Fruit fly (Drosophila melanogaster) whole organism, embryonic: ENCODE data around the gene prd1.

ENCODE experiments used
- Ada2b ChIP-seq: fragments of 200-800 bp; sonication (Bioruptor generic); IDR thresholded peaks from 2 replicates; pipeline ENCODE4 v1.3.6; 2022; ENCODE audit warnings: missing biosample characterization, missing genetic modification characterization
- CG10462 ChIP-seq: fragments of 200-800 bp; sonication (Bioruptor generic); optimal IDR thresholded peaks from 2 replicates; lab custom pipeline; 2016; ENCODE audit warnings: missing biosample characterization, missing genetic modification characterization
- CG11695 ChIP-seq: fragments of 200-800 bp; sonication (Bioruptor generic); IDR thresholded peaks from 3 replicates; pipeline ENCODE4 v1.3.6; 2022; ENCODE audit warnings: missing biosample characterization, missing genetic modification characterization
- CG12391 ChIP-seq: fragments of 200-800 bp; sonication (Bioruptor generic); optimal IDR thresholded peaks from 3 replicates; lab custom pipeline; 2018; ENCODE audit warnings: missing biosample characterization, mild to moderate bottlenecking, missing genetic modification characterization, moderate library complexity
- CG13624 ChIP-seq: fragments of 200-800 bp; sonication (Bioruptor generic); optimal IDR thresholded peaks from 2 replicates; lab custom pipeline; 2016; ENCODE audit warnings: missing biosample characterization, missing genetic modification characterization
- CG15601 ChIP-seq: fragments of 200-800 bp; sonication (Bioruptor generic); optimal IDR thresholded peaks from 3 replicates; lab custom pipeline; 2019; ENCODE audit warnings: missing biosample characterization, mild to moderate bottlenecking, missing genetic modification characterization, moderate library complexity
- CG16815 ChIP-seq: fragments of 200-800 bp; sonication (Bioruptor generic); optimal IDR thresholded peaks from 3 replicates; lab custom pipeline; 2017; ENCODE audit warnings: missing biosample characterization, mild to moderate bottlenecking, missing genetic modification characterization
- CG17612 ChIP-seq: fragments of 200-800 bp; sonication (Bioruptor generic); IDR thresholded peaks from 2 replicates; pipeline ENCODE4 v1.3.6; 2022; ENCODE audit warnings: missing biosample characterization, missing genetic modification characterization
- CG18011 ChIP-seq: fragments of 200-800 bp; sonication (Bioruptor generic); optimal IDR thresholded peaks from 2 replicates; lab custom pipeline; 2017; ENCODE audit warnings: missing biosample characterization, missing genetic modification characterization, mild to moderate bottlenecking, moderate library complexity, missing genotype
- CG2120 ChIP-seq: fragments of 200-800 bp; sonication (Bioruptor generic); optimal IDR thresholded peaks from 3 replicates; lab custom pipeline; 2016; ENCODE audit warnings: missing biosample characterization, missing genetic modification characterization
- CG2129 ChIP-seq: fragments of 200-800 bp; sonication (Bioruptor generic); IDR thresholded peaks from 2 replicates; pipeline ENCODE4 v1.3.6; 2022; ENCODE audit warnings: missing biosample characterization, missing genetic modification characterization; ENCODE audit not compliant: partially characterized antibody
- CG32772 ChIP-seq: fragments of 200-800 bp; sonication (Bioruptor generic); IDR thresholded peaks from 2 replicates; pipeline ENCODE4 v1.3.6; 2022; ENCODE audit warnings: missing biosample characterization, missing genetic modification characterization
- CG34422 ChIP-seq: fragments of 200-800 bp; sonication (Bioruptor generic); IDR thresholded peaks from 3 replicates; pipeline ENCODE4 v1.3.6; 2022; ENCODE audit warnings: missing biosample characterization, missing genetic modification characterization
- CG4360 ChIP-seq: fragments of 200-800 bp; sonication (Bioruptor generic); IDR thresholded peaks from 2 replicates; pipeline ENCODE4 v1.3.6; 2022; ENCODE audit warnings: missing biosample characterization, missing genetic modification characterization
- CG6791 ChIP-seq: fragments of 200-800 bp; sonication (Bioruptor generic); IDR thresholded peaks from 3 replicates; pipeline ENCODE4 v1.3.6; 2022; ENCODE audit warnings: missing biosample characterization, missing genetic modification characterization; ENCODE audit not compliant: partially characterized antibody
- CG8478 ChIP-seq: fragments of >200 bp; optimal IDR thresholded peaks from 2 replicates; lab custom pipeline; 2018
- CG8765 ChIP-seq: fragments of 200-800 bp; sonication (Bioruptor generic); IDR thresholded peaks from 2 replicates; pipeline ENCODE4 v1.3.6; 2022; ENCODE audit warnings: missing biosample characterization, missing genetic modification characterization
- CTCF ChIP-seq: fragments of 200-800 bp; sonication (Bioruptor generic); optimal IDR thresholded peaks from 2 replicates; lab custom pipeline; 2017; ENCODE audit warnings: missing biosample characterization, mild to moderate bottlenecking, missing genetic modification characterization, moderate library complexity
- CoRest ChIP-seq: fragments of 200-800 bp; sonication (Bioruptor generic); optimal IDR thresholded peaks from 3 replicates; lab custom pipeline; 2018; ENCODE audit warnings: missing biosample characterization, mild to moderate bottlenecking, missing genetic modification characterization, moderate library complexity
- Fer2 ChIP-seq: fragments of 200-800 bp; sonication (Bioruptor generic); optimal IDR thresholded peaks from 2 replicates; lab custom pipeline; 2018; ENCODE audit warnings: missing biosample characterization, mild to moderate bottlenecking, missing genetic modification characterization, moderate library complexity
- H2.0 ChIP-seq: fragments of 200-800 bp; sonication (Bioruptor generic); IDR thresholded peaks from 2 replicates; pipeline ENCODE4 v1.3.6; 2022; ENCODE audit warnings: missing biosample characterization, missing genetic modification characterization
- HLH3B ChIP-seq: fragments of 200-800 bp; sonication (Bioruptor generic); IDR thresholded peaks from 2 replicates; pipeline ENCODE4 v1.3.6; 2022; ENCODE audit warnings: missing biosample characterization, missing genetic modification characterization
- Jarid2 ChIP-seq: fragments of 200-800 bp; sonication (Bioruptor generic); optimal IDR thresholded peaks from 3 replicates; lab custom pipeline; 2017; ENCODE audit warnings: mild to moderate bottlenecking, missing biosample characterization, missing genetic modification reagents, missing genetic modification characterization
- Kr ChIP-seq: fragments of 200-800 bp; sonication (Bioruptor generic); optimal IDR thresholded peaks from 2 replicates; lab custom pipeline; 2017; ENCODE audit warnings: missing biosample characterization, mild to moderate bottlenecking, missing genetic modification characterization
- Lim3 ChIP-seq: fragments of 200-800 bp; sonication (Bioruptor generic); IDR thresholded peaks from 2 replicates; pipeline ENCODE4 v1.3.6; 2022; ENCODE audit warnings: missing biosample characterization, missing genetic modification characterization
- Nf-YB ChIP-seq: fragments of 200-800 bp; sonication (Bioruptor generic); optimal IDR thresholded peaks from 3 replicates; lab custom pipeline; 2019; ENCODE audit warnings: missing biosample characterization, mild to moderate bottlenecking, missing genetic modification characterization, moderate library complexity
- Ptx1 ChIP-seq: fragments of 200-800 bp; sonication (Bioruptor generic); IDR thresholded peaks from 2 replicates; pipeline ENCODE4 v1.3.6; 2022; ENCODE audit warnings: missing biosample characterization, missing genetic modification characterization
- Rx ChIP-seq: fragments of 200-800 bp; sonication (Bioruptor generic); IDR thresholded peaks from 2 replicates; pipeline ENCODE4 v1.3.6; 2022; ENCODE audit warnings: missing biosample characterization, missing genetic modification characterization
- Six4 ChIP-seq: fragments of 200-800 bp; sonication (Bioruptor generic); optimal IDR thresholded peaks from 2 replicates; lab custom pipeline; 2016; ENCODE audit warnings: missing biosample characterization, missing genetic modification characterization
- abd-A ChIP-seq: fragments of 200-800 bp; sonication (Bioruptor generic); optimal IDR thresholded peaks from 3 replicates; lab custom pipeline; 2019; ENCODE audit warnings: missing biosample characterization, mild to moderate bottlenecking, missing genetic modification characterization, moderate library complexity
- ap ChIP-seq: fragments of 200-800 bp; sonication (Bioruptor generic); IDR thresholded peaks from 2 replicates; pipeline ENCODE4 v1.3.6; 2022; ENCODE audit warnings: missing biosample characterization, missing genetic modification characterization
- cad ChIP-seq: fragments of >200 bp; optimal IDR thresholded peaks from 2 replicates; lab custom pipeline; 2017; ENCODE audit warnings: missing biosample characterization, missing genetic modification characterization
- cg ChIP-seq: fragments of 200-800 bp; sonication (Bioruptor generic); optimal IDR thresholded peaks from 3 replicates; lab custom pipeline; 2019; ENCODE audit warnings: missing biosample characterization, mild to moderate bottlenecking, missing genetic modification characterization, moderate library complexity
- chn ChIP-seq: fragments of 200-800 bp; sonication (Bioruptor generic); optimal IDR thresholded peaks from 2 replicates; lab custom pipeline; 2016; ENCODE audit warnings: missing biosample characterization, missing genetic modification characterization
- disco-r ChIP-seq: fragments of 200-800 bp; sonication (Bioruptor generic); optimal IDR thresholded peaks from 2 replicates; lab custom pipeline; 2016; ENCODE audit warnings: missing biosample characterization, missing genetic modification characterization
- dm ChIP-seq: fragments of 200-800 bp; sonication (Bioruptor generic); optimal IDR thresholded peaks from 3 replicates; lab custom pipeline; 2016; ENCODE audit warnings: missing biosample characterization, missing genetic modification characterization
- dmrt11E ChIP-seq: fragments of 200-800 bp; sonication (Bioruptor generic); optimal IDR thresholded peaks from 3 replicates; lab custom pipeline; 2018; ENCODE audit warnings: missing biosample characterization, mild to moderate bottlenecking, missing genetic modification characterization, moderate library complexity
- ewg ChIP-seq: fragments of 200-800 bp; sonication (Bioruptor generic); optimal IDR thresholded peaks from 3 replicates; lab custom pipeline; 2017; ENCODE audit warnings: mild to moderate bottlenecking, missing biosample characterization, missing genetic modification reagents, missing genetic modification characterization
- fd102C ChIP-seq: fragments of 200-800 bp; sonication (Bioruptor generic); optimal IDR thresholded peaks from 2 replicates; lab custom pipeline; 2018; ENCODE audit warnings: missing biosample characterization, mild to moderate bottlenecking, missing genetic modification characterization, moderate library complexity
- fd3F ChIP-seq: fragments of 200-800 bp; sonication (Bioruptor generic); optimal IDR thresholded peaks from 2 replicates; lab custom pipeline; 2018; ENCODE audit warnings: missing biosample characterization, mild to moderate bottlenecking, missing genetic modification characterization, moderate library complexity
- hkb ChIP-seq, 2 experiments: fragments of 200-800 bp in 1 of 2; fragments of >200 bp in 1 of 2; sonication (Bioruptor generic) in 1 of 2; IDR thresholded peaks in 1 of 2; optimal IDR thresholded peaks in 1 of 2; 2 replicates each; pipeline versions ENCODE4 v1.3.6 to Lab custom; 2017 to 2022; ENCODE audit warnings: missing biosample characterization in 1 of 2, missing genetic modification characterization in 1 of 2
- hth ChIP-seq: fragments of >200 bp; optimal IDR thresholded peaks from 2 replicates; lab custom pipeline; 2017; ENCODE audit warnings: inconsistent platforms
- lmd ChIP-seq: fragments of 200-800 bp; sonication (Bioruptor generic); IDR thresholded peaks from 2 replicates; pipeline ENCODE4 v1.3.6; 2022; ENCODE audit warnings: missing biosample characterization, missing genetic modification characterization
- nom ChIP-seq: fragments of 200-800 bp; sonication (Bioruptor generic); optimal IDR thresholded peaks from 2 replicates; lab custom pipeline; 2017; ENCODE audit warnings: missing biosample characterization, missing genetic modification characterization, mild to moderate bottlenecking, moderate library complexity, missing genetic modification reagents
- onecut ChIP-seq: fragments of 200-800 bp; sonication (Bioruptor generic); IDR thresholded peaks from 2 replicates; pipeline ENCODE4 v1.3.6; 2022; ENCODE audit warnings: missing biosample characterization, missing genetic modification characterization
- seq ChIP-seq: fragments of 200-800 bp; sonication (Bioruptor generic); IDR thresholded peaks from 2 replicates; pipeline ENCODE4 v1.3.6; 2022; ENCODE audit warnings: missing biosample characterization, missing genetic modification characterization
- sisA ChIP-seq: fragments of 200-800 bp; sonication (Bioruptor generic); IDR thresholded peaks from 2 replicates; pipeline ENCODE4 v1.3.6; 2022; ENCODE audit warnings: missing biosample characterization, missing genetic modification characterization
- tna ChIP-seq: fragments of 200-800 bp; sonication (Bioruptor generic); IDR thresholded peaks from 2 replicates; pipeline ENCODE4 v1.3.6; 2022; ENCODE audit warnings: missing biosample characterization, missing genetic modification characterization; ENCODE audit not compliant: partially characterized antibody
- unpg ChIP-seq: fragments of 200-800 bp; sonication (Bioruptor generic); optimal IDR thresholded peaks from 3 replicates; lab custom pipeline; 2018; ENCODE audit warnings: missing biosample characterization, mild to moderate bottlenecking, missing genetic modification characterization, moderate library complexity
- z ChIP-seq: fragments of 200-800 bp; sonication (Bioruptor generic); IDR thresholded peaks from 3 replicates; pipeline ENCODE4 v1.3.6; 2022; ENCODE audit warnings: missing biosample characterization, missing genetic modification characterization

Gene prd1

dm6 chr3R:11779357-11780018 is 7.3 kb downstream of the prd1 start (continued):
- peak; percentile 41; the same call in 1 of the 3 replicates for TF ChIP-seq CG34422 (GFP tag; lab: Robert Waterston, UW)
- TF ChIP-seq dmrt11E: peak; percentile 97
- no peak for TF ChIP-seq Jarid2 (GFP tag; lab: Kevin White, UChicago)
- TF ChIP-seq z: no peak
- no peak for TF ChIP-seq CG4360
- TF ChIP-seq Lim3 (GFP tag; lab: Robert Waterston, UW): no peak
- TF ChIP-seq CG11695 (GFP tag; lab: Robert Waterston, UW): no peak
- no peak for TF ChIP-seq abd-A (tag; lab: Kevin White, UChicago)
- peak; percentile 41; the same call in 1 of the 2 replicates for TF ChIP-seq H2.0
- TF ChIP-seq CG13624: no peak
- peak; percentile 65 for TF ChIP-seq sisA (GFP tag; lab: Robert Waterston, UW)
- peak; percentile 32; the same call in 1 of the 2 replicates for TF ChIP-seq CG8765 (GFP tag; lab: Robert Waterston, UW)
- TF ChIP-seq CG32772 (GFP tag; lab: Robert Waterston, UW): 0 out of 2 replicates have a peak, but pooled peaks have one; percentile 19
- TF ChIP-seq seq: no peak
- no peak for TF ChIP-seq hkb (optimal IDR thresholded peaks at IDR 0.05; lab: Kevin White, UChicago)
- TF ChIP-seq hkb (GFP tag; IDR thresholded peaks at IDR 0.05; lab: Robert Waterston, UW): peak; percentile 60; the same call in 1 of the 2 replicates
- TF ChIP-seq CG12391: peak; percentile 87
- peak; percentile 67; the same call in 1 of the 2 replicates for TF ChIP-seq lmd
- no peak for TF ChIP-seq CG8478
- no peak for TF ChIP-seq Kr (GFP tag; lab: Kevin White, UChicago)
- TF ChIP-seq tna: no peak
- peak; percentile 88 for TF ChIP-seq chn (GFP tag; lab: Kevin White, UChicago)
- TF ChIP-seq ewg: peak; percentile 66
- no peak for TF ChIP-seq CG2129 (GFP tag; lab: Robert Waterston, UW)
- TF ChIP-seq CG16815 (GFP tag; lab: Kevin White, UChicago): peak; percentile 78
- no peak for TF ChIP-seq cad (GFP tag; lab: Kevin White, UChicago)
- peak; percentile 66 for TF ChIP-seq nom (GFP tag; lab: Kevin White, UChicago)
- no peak for TF ChIP-seq Fer2
- peak; percentile 80 for TF ChIP-seq cg
- TF ChIP-seq Ada2b: no peak
- TF ChIP-seq fd102C (GFP tag; lab: Kevin White, UChicago): peak; percentile 42
- no peak for TF ChIP-seq CG6791 (GFP tag; lab: Robert Waterston, UW)
- peak; percentile 86 for TF ChIP-seq CoRest (tag; lab: Kevin White, UChicago)
- peak; percentile 58 for TF ChIP-seq ap (GFP tag; lab: Robert Waterston, UW)
- peak; percentile 20 for TF ChIP-seq dm (GFP tag; lab: Kevin White, UChicago)
- TF ChIP-seq CG10462 (GFP tag; lab: Kevin White, UChicago): peak; percentile 76
- TF ChIP-seq fd3F: no peak
- TF ChIP-seq CG2120 (GFP tag; lab: Kevin White, UChicago): no peak
- no peak for TF ChIP-seq CG18011 (GFP tag; lab: Kevin White, UChicago)
- TF ChIP-seq CTCF (GFP tag; lab: Kevin White, UChicago): no peak
- TF ChIP-seq hth (lab: Kevin White, UChicago): no peak
- TF ChIP-seq Rx (GFP tag; lab: Robert Waterston, UW): peak; percentile 32; the same call in 1 of the 2 replicates
- TF ChIP-seq HLH3B (GFP tag; lab: Robert Waterston, UW): peak; percentile 63
- TF ChIP-seq CG17612 (GFP tag; lab: Robert Waterston, UW): no peak
- peak; percentile 87 for TF ChIP-seq CG15601 (tag; lab: Kevin White, UChicago)
- peak; percentile 57 for TF ChIP-seq Six4 (GFP tag; lab: Kevin White, UChicago)
- peak; percentile 35; the same call in 1 of the 2 replicates for TF ChIP-seq Ptx1
- peak; percentile 33 for TF ChIP-seq disco-r (GFP tag; lab: Kevin White, UChicago)
- peak; percentile 74 for TF ChIP-seq unpg (GFP tag; lab: Kevin White, UChicago)
- peak; percentile 65 for TF ChIP-seq onecut (GFP tag; lab: Robert Waterston, UW)
- peak; percentile 66 for TF ChIP-seq Nf-YB (GFP tag; lab: Kevin White, UChicago)
